Worm (Caenorhabditis elegans) whole organism, late embryonic: Measurements from ENCODE around the gene K02E11.6.
A peak's percentile ranks its signal among the peaks of the same experiment; 100 is the strongest.
"Not testable (repeated sequence)": the region's sequence is repeated elsewhere in the genome, so short reads cannot be mapped to it uniquely, and the experiment has no call there.

Experiments used
- T23F11.4 ChIP-seq: fragments of 200-800 bp; sonication (Bioruptor generic); optimal IDR thresholded peaks from 2 replicates; lab custom pipeline; 2018; ENCODE audit warnings: mild to moderate bottlenecking, missing genetic modification characterization, missing compliant biosample characterization
- ceh-18 ChIP-seq: sonication (generic microtip); optimal IDR thresholded peaks from 2 replicates; lab custom pipeline; 2016; ENCODE audit warnings: missing genetic modification characterization, missing compliant biosample characterization
- ceh-2 ChIP-seq: sonication (generic microtip); optimal IDR thresholded peaks from 2 replicates; lab custom pipeline; 2016; ENCODE audit warnings: missing genotype, missing genetic modification characterization, missing compliant biosample characterization
- ceh-24 ChIP-seq: sonication (generic microtip); optimal IDR thresholded peaks from 2 replicates; lab custom pipeline; 2016; ENCODE audit warnings: mild to moderate bottlenecking, missing genetic modification characterization, missing compliant biosample characterization
- ceh-30 ChIP-seq: fragments of 150-350 bp; optimal IDR thresholded peaks from 2 replicates; lab custom pipeline; 2014; ENCODE audit warnings: missing biosample characterization, missing genetic modification characterization
- ceh-31 ChIP-seq: sonication (generic microtip); optimal IDR thresholded peaks from 2 replicates; lab custom pipeline; 2016; ENCODE audit warnings: missing genetic modification characterization, missing compliant biosample characterization
- ceh-34 ChIP-seq: sonication (generic microtip); optimal IDR thresholded peaks from 2 replicates; lab custom pipeline; 2016; ENCODE audit warnings: mild to moderate bottlenecking, missing genetic modification characterization, missing compliant biosample characterization
- ceh-45 ChIP-seq: fragments of 200-800 bp; sonication (Bioruptor generic); IDR thresholded peaks from 2 replicates; pipeline ENCODE4 v1.3.6; 2022; ENCODE audit warnings: missing genetic modification reagents, missing genetic modification characterization, missing compliant biosample characterization
- ceh-6 ChIP-seq: fragments of 200-800 bp; sonication (Bioruptor generic); optimal IDR thresholded peaks from 2 replicates; lab custom pipeline; 2018; ENCODE audit warnings: mild to moderate bottlenecking, missing genetic modification characterization, missing compliant biosample characterization
- ceh-9 ChIP-seq: sonication (generic microtip); optimal IDR thresholded peaks from 2 replicates; lab custom pipeline; 2016; ENCODE audit warnings: mild to moderate bottlenecking, missing genetic modification characterization, inconsistent platforms, missing compliant biosample characterization
- che-1 ChIP-seq: sonication (generic microtip); optimal IDR thresholded peaks from 2 replicates; lab custom pipeline; 2016; ENCODE audit warnings: mild to moderate bottlenecking, missing genetic modification characterization, missing compliant biosample characterization
- dve-1 ChIP-seq: sonication (generic microtip); optimal IDR thresholded peaks from 2 replicates; lab custom pipeline; 2017; ENCODE audit warnings: antibody characterized with exemption, mild to moderate bottlenecking, missing genetic modification characterization, missing compliant biosample characterization
- elt-2 ChIP-seq: sonication (generic microtip); optimal IDR thresholded peaks from 2 replicates; lab custom pipeline; 2016; ENCODE audit warnings: missing genetic modification reagents, missing genetic modification characterization, missing compliant biosample characterization
- ets-4 ChIP-seq: sonication (generic microtip); optimal IDR thresholded peaks from 2 replicates; lab custom pipeline; 2016; ENCODE audit warnings: missing genetic modification characterization, missing compliant biosample characterization
- eyg-1 ChIP-seq: sonication (generic microtip); optimal IDR thresholded peaks from 2 replicates; lab custom pipeline; 2016; ENCODE audit warnings: missing genotype, missing genetic modification characterization, missing compliant biosample characterization
- fkh-10 ChIP-seq: fragments of 150-350 bp; optimal IDR thresholded peaks from 2 replicates; lab custom pipeline; 2014; ENCODE audit warnings: missing biosample characterization, missing genetic modification reagents, missing genetic modification characterization
- fkh-6 ChIP-seq: sonication (generic microtip); optimal IDR thresholded peaks from 2 replicates; lab custom pipeline; 2016; ENCODE audit warnings: missing genetic modification characterization, missing compliant biosample characterization
- gmeb-2 ChIP-seq: sonication (generic microtip); optimal IDR thresholded peaks from 2 replicates; lab custom pipeline; 2016; ENCODE audit warnings: missing genetic modification characterization, inconsistent platforms, missing compliant biosample characterization
- hlh-6 ChIP-seq: sonication (generic microtip); optimal IDR thresholded peaks from 2 replicates; lab custom pipeline; 2016; ENCODE audit warnings: missing genotype, missing genetic modification characterization, missing compliant biosample characterization
- lin-11 ChIP-seq: fragments of 200-800 bp; sonication (Bioruptor generic); optimal IDR thresholded peaks from 2 replicates; lab custom pipeline; 2018; ENCODE audit warnings: mild to moderate bottlenecking, missing genetic modification characterization, missing compliant biosample characterization
- madf-2 ChIP-seq: sonication (generic microtip); optimal IDR thresholded peaks from 2 replicates; lab custom pipeline; 2017; ENCODE audit warnings: missing genetic modification characterization, missing compliant biosample characterization
- nfya-1 ChIP-seq: sonication (generic microtip); optimal IDR thresholded peaks from 2 replicates; lab custom pipeline; 2017; ENCODE audit warnings: missing genetic modification characterization, mild to moderate bottlenecking, missing compliant biosample characterization, antibody characterized with exemption, moderate library complexity
- pag-3 ChIP-seq: sonication (generic microtip); optimal IDR thresholded peaks from 2 replicates; lab custom pipeline; 2016; ENCODE audit warnings: missing compliant biosample characterization, missing genetic modification characterization, borderline replicate concordance
- pat-9 ChIP-seq: fragments of 200-800 bp; sonication (Bioruptor generic); optimal IDR thresholded peaks from 2 replicates; lab custom pipeline; 2018; ENCODE audit warnings: mild to moderate bottlenecking, missing genetic modification characterization, moderate library complexity, missing compliant biosample characterization
- rnt-1 ChIP-seq: sonication (generic microtip); optimal IDR thresholded peaks from 2 replicates; lab custom pipeline; 2016; ENCODE audit warnings: missing genetic modification characterization, missing compliant biosample characterization
- sdc-2 ChIP-seq: sonication (generic microtip); optimal IDR thresholded peaks from 2 replicates; lab custom pipeline; 2016; ENCODE audit warnings: missing genotype, missing genetic modification characterization, missing compliant biosample characterization
- sox-2 ChIP-seq: fragments of 200-800 bp; sonication (Bioruptor generic); IDR thresholded peaks from 2 replicates; pipeline ENCODE4 v1.3.6; 2022; ENCODE audit warnings: missing genetic modification reagents, missing genetic modification characterization, missing compliant biosample characterization
- syd-9 ChIP-seq: sonication (generic microtip); optimal IDR thresholded peaks from 2 replicates; lab custom pipeline; 2016; ENCODE audit warnings: mild to moderate bottlenecking, missing genetic modification characterization, moderate library complexity, missing compliant biosample characterization
- tbx-2 ChIP-seq: sonication (generic microtip); optimal IDR thresholded peaks from 2 replicates; lab custom pipeline; 2016; ENCODE audit warnings: missing genetic modification characterization, missing compliant biosample characterization
- tbx-7 ChIP-seq: sonication (generic microtip); optimal IDR thresholded peaks from 2 replicates; lab custom pipeline; 2016; ENCODE audit warnings: missing genotype, missing genetic modification characterization, missing compliant biosample characterization
- unc-3 ChIP-seq, 2 experiments: fragments of 200-800 bp in 1 of 2; sonication (Bioruptor generic) in 1 of 2; sonication (generic microtip) in 1 of 2; conservative IDR thresholded peaks in 1 of 2; optimal IDR thresholded peaks in 1 of 2; 2 replicates each; pipeline versions ENCODE4 v1.3.6 to Lab custom; 2016 to 2022; ENCODE audit warnings: missing compliant biosample characterization in 2 of 2, missing genetic modification characterization in 2 of 2, missing genetic modification reagents in 1 of 2
- unc-42 ChIP-seq: sonication (generic microtip); optimal IDR thresholded peaks from 2 replicates; lab custom pipeline; 2016; ENCODE audit warnings: missing genotype, missing genetic modification characterization, missing compliant biosample characterization
- unc-55 ChIP-seq: sonication (generic microtip); optimal IDR thresholded peaks from 2 replicates; lab custom pipeline; 2017; ENCODE audit warnings: missing biosample characterization, missing genetic modification reagents, missing genetic modification characterization
- unc-86 ChIP-seq: sonication (generic microtip); optimal IDR thresholded peaks from 2 replicates; lab custom pipeline; 2016; ENCODE audit warnings: missing genetic modification characterization, missing compliant biosample characterization
- zip-5 ChIP-seq: sonication (generic microtip); optimal IDR thresholded peaks from 2 replicates; lab custom pipeline; 2016; ENCODE audit warnings: missing genetic modification characterization, missing compliant biosample characterization
- ztf-16 ChIP-seq: sonication (generic microtip); optimal IDR thresholded peaks from 2 replicates; lab custom pipeline; 2017; ENCODE audit warnings: missing genetic modification characterization, missing compliant biosample characterization

Gene K02E11.6

DNA sequence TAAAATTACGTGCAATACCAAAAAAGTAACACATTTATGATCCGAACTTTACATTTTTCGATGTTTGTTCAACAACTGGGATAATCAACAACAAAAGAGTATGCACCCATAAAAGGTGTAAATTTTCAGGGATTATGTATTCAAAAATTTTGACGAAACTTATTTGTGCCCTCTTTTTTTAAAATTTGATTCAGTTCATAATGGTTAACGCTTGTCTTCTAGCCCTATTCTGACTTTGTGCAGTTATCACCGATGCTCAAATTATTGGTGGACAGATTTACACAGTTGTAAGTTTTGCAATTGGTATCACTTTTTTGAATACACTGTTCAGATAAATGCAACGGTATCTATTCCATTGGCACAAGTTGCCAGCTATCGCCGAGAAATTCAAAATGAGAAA lies at the start of gene K02E11.6:
Gene K02E11.6 (plus strand): TSS at position 149 of the 400 bp plus-strand sequence.
- TF ChIP-seq unc-55 (no peak), lin-11 (tag; lab: Kevin White, UChicago) (no peak), tbx-7 (no peak), unc-86 (tag; lab: Kevin White, UChicago) (no peak), T23F11.4 (GFP tag; lab: Kevin White, UChicago) (no peak), ceh-9 (tag; lab: Kevin White, UChicago) (no peak), unc-3 (GFP tag; conservative IDR thresholded peaks at IDR 0.05; lab: Robert Waterston, UW) (no peak), unc-3 (tag; optimal IDR thresholded peaks at IDR 0.05; lab: Kevin White, UChicago) (no peak), fkh-6 (no peak), sdc-2 (tag; lab: Kevin White, UChicago) (no peak), madf-2 (tag; lab: Kevin White, UChicago) (no peak), eyg-1 (no peak)
- TF ChIP-seq, all 69 proteins: peak for 0

DNA sequence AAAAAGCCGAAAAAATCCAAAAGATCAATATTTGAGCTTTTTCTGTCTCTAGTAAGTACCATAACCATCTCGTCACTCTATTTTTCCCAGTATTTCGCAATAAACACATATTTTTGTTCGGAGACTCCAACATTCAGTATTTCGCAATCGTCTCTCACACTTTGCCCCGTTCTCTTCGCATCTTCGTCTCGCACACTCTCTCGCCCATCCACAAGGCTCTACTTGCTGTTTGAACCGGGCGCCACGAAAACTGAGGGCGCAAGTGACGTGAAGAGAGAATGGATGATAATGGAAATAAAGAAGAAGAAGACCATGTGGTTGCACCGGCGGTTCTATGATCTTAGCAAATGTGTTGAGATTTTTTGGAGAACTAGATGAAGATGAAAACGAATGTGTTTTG lies 48.5 kb upstream of the K02E11.6 start:
- TF ChIP-seq pat-9 (no peak), ceh-18 (peak; percentile 81), ceh-45 (GFP tag; lab: Robert Waterston, UW) (no peak), gmeb-2 (no peak), zip-5 (no peak), ets-4 (tag; lab: Kevin White, UChicago) (peak; percentile 8), tbx-2 (tag; lab: Kevin White, UChicago) (peak; percentile 45), unc-3 (GFP tag; conservative IDR thresholded peaks at IDR 0.05; lab: Robert Waterston, UW) (no peak), unc-3 (tag; optimal IDR thresholded peaks at IDR 0.05; lab: Kevin White, UChicago) (no peak), ceh-6 (no peak), ztf-16 (tag; lab: Kevin White, UChicago) (no peak), nfya-1 (peak; percentile 50), dve-1 (tag; lab: Kevin White, UChicago) (peak; percentile 78), unc-42 (tag; lab: Kevin White, UChicago) (peak; percentile 28), rnt-1 (tag; lab: Kevin White, UChicago) (no peak), sox-2 (GFP tag; lab: Robert Waterston, UW) (no peak), fkh-6 (no peak), unc-55 (peak; percentile 75), ceh-2 (tag; lab: Kevin White, UChicago) (no peak)

DNA sequence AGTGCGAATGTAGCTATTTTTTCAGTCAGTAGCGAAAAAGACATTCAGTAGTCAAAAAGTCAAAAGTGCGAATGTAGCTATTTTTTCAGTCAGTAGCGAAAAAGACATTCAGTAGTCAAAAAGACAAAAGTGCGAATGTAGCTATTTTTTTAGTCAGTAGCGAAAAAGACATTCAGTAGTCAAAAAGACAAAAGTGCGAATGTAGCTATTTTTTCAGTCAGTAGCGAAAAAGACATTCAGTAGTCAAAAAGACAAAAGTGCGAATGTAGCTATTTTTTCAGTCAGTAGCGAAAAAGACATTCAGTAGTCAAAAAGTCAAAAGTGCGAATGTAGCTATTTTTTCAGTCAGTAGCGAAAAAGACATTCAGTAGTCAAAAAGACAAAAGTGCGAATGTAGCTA lies 43.4 kb upstream of the K02E11.6 start, which contains the start of gene T16A9.3:
Gene T16A9.3 (plus strand): TSS at position 301 of the 400 bp plus-strand sequence.
- TF ChIP-seq eyg-1; nfya-1; ceh-45 (GFP tag; lab: Robert Waterston, UW): not testable (repeated sequence)

DNA sequence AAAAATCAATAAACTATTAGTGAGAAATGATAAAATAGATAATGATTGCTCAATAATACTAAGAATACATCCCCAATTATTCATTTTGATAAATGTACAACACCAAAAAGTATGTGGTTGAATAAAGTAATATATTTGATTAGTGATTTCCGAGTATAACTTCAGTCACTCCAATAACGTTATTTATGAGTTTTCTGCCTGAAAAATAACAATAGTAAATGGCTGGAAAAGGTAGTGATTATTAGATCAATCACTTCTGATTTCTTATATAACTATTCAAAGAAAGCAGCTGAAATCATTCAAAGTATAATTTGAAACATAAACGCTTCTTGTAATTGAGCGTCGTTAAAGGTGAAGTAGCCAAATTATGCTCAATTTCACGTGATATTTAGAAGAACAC lies 37.9 kb upstream of the K02E11.6 start, which contains the start of gene str-230:
Gene str-230 (minus strand): TSS at position 101 of the 400 bp plus-strand sequence.
- TF ChIP-seq ceh-24 (tag; lab: Kevin White, UChicago) = no peak
- no peak for TF ChIP-seq ceh-34 (tag; lab: Kevin White, UChicago)
- no peak for TF ChIP-seq unc-42 (tag; lab: Kevin White, UChicago)
- TF ChIP-seq ztf-16 (tag; lab: Kevin White, UChicago) = no peak
- no peak for TF ChIP-seq unc-86 (tag; lab: Kevin White, UChicago)
- no peak for TF ChIP-seq fkh-10
- no peak for TF ChIP-seq ceh-31 (tag; lab: Kevin White, UChicago)
- no peak for TF ChIP-seq elt-2
- TF ChIP-seq syd-9 (tag; lab: Kevin White, UChicago) = no peak
- no peak for TF ChIP-seq hlh-6 (tag; lab: Kevin White, UChicago)
- no peak for TF ChIP-seq ceh-30 (tag; lab: Kevin White, UChicago)
- TF ChIP-seq che-1 (tag; lab: Kevin White, UChicago) = no peak
- no peak for TF ChIP-seq pag-3
